Worm (Caenorhabditis elegans) whole organism, midembryonic: Measurements from ENCODE around the gene srsx-40.

Source experiments
- T22C8.4 ChIP-seq: fragments of 200-800 bp; sonication (Bioruptor generic); IDR thresholded peaks from 2 replicates; pipeline ENCODE4 v1.3.6; 2022; ENCODE audit warnings: missing genetic modification characterization, missing compliant biosample characterization
- cog-1 ChIP-seq: sonication (generic microtip); optimal IDR thresholded peaks from 2 replicates; lab custom pipeline; 2016; ENCODE audit warnings: missing genetic modification characterization, missing compliant biosample characterization
- flt-1 ChIP-seq: fragments of 200-800 bp; sonication (Bioruptor generic); IDR thresholded peaks from 2 replicates; pipeline ENCODE4 v1.3.6; 2022; ENCODE audit warnings: missing genetic modification characterization, missing compliant biosample characterization
- klf-2 ChIP-seq: fragments of 200-800 bp; sonication (Bioruptor generic); conservative IDR thresholded peaks from 2 replicates; pipeline ENCODE4 v1.3.6; 2022; ENCODE audit warnings: missing genetic modification reagents, missing genetic modification characterization, missing compliant biosample characterization
- med-1 ChIP-seq: sonication (generic microtip); optimal IDR thresholded peaks from 2 replicates; lab custom pipeline; 2017; ENCODE audit warnings: missing genetic modification characterization, mild to moderate bottlenecking, missing compliant biosample characterization, antibody characterized with exemption, missing genetic modification reagents; ENCODE audit not compliant: insufficient read depth
- ref-1 ChIP-seq: fragments of 200-800 bp; sonication (Bioruptor generic); conservative IDR thresholded peaks from 2 replicates; pipeline ENCODE4 v1.3.6; 2022; ENCODE audit warnings: missing genetic modification reagents, missing genetic modification characterization, missing compliant biosample characterization
- tab-1 ChIP-seq: fragments of 200-800 bp; sonication (Bioruptor generic); IDR thresholded peaks from 2 replicates; pipeline ENCODE4 v1.3.6; 2022; ENCODE audit warnings: missing genetic modification characterization, missing compliant biosample characterization
- ztf-23 ChIP-seq: fragments of 200-800 bp; sonication (Bioruptor generic); IDR thresholded peaks from 2 replicates; pipeline ENCODE4 v1.3.6; 2022; ENCODE audit warnings: missing genetic modification reagents, missing genetic modification characterization, missing compliant biosample characterization
- ztf-29 ChIP-seq: fragments of 200-800 bp; sonication (Bioruptor generic); IDR thresholded peaks from 2 replicates; pipeline ENCODE4 v1.3.6; 2022; ENCODE audit warnings: missing genetic modification reagents, missing genetic modification characterization, missing compliant biosample characterization

The srsx-40 gene

ce11 chrV:7693394-7693793 lies 10.0 kb downstream of the srsx-40 start, which contains the start of gene C12D5.10:
C12D5.10 (minus strand) TSS chrV:7693494.
- TF ChIP-seq med-1 (GFP tag; lab: Kevin White, UChicago), result no peak
- no peak for TF ChIP-seq klf-2 (GFP tag; lab: Robert Waterston, UW)
- no peak for TF ChIP-seq cog-1
- no peak for TF ChIP-seq ref-1 (GFP tag; lab: Robert Waterston, UW)
- no peak for TF ChIP-seq ztf-23 (GFP tag; lab: Robert Waterston, UW)
- no peak for TF ChIP-seq T22C8.4 (GFP tag; lab: Robert Waterston, UW)
- no peak for TF ChIP-seq ztf-29 (GFP tag; lab: Robert Waterston, UW)

ce11 chrV:7690637-7691036 lies 12.8 kb downstream of the srsx-40 start:
- no peak for TF ChIP-seq ztf-23 (GFP tag; lab: Robert Waterston, UW)
- TF ChIP-seq tab-1, result no peak

- TF ChIP-seq flt-1 (GFP tag; lab: Robert Waterston, UW), result no peak
- no peak for TF ChIP-seq cog-1
- TF ChIP-seq tab-1, result no peak
- no peak for TF ChIP-seq med-1 (GFP tag; lab: Kevin White, UChicago)
- TF ChIP-seq klf-2 (GFP tag; lab: Robert Waterston, UW), result no peak
Measured at ce11 chrV:7689888-7690287, 13.5 kb downstream of the srsx-40 start, which contains the start of gene C12D5.9. C12D5.9 (minus strand) TSS chrV:7689988.

- no peak for TF ChIP-seq T22C8.4 (GFP tag; lab: Robert Waterston, UW)
- no peak for TF ChIP-seq tab-1
- TF ChIP-seq ztf-23 (GFP tag; lab: Robert Waterston, UW), result no peak
- no peak for TF ChIP-seq ztf-29 (GFP tag; lab: Robert Waterston, UW)
- TF ChIP-seq ref-1 (GFP tag; lab: Robert Waterston, UW), result no peak
- TF ChIP-seq klf-2 (GFP tag; lab: Robert Waterston, UW), result no peak
- TF ChIP-seq med-1 (GFP tag; lab: Kevin White, UChicago), result no peak
- no peak for TF ChIP-seq cog-1
- TF ChIP-seq flt-1 (GFP tag; lab: Robert Waterston, UW), result no peak
Measured at ce11 chrV:7686189-7686588, 17.2 kb downstream of the srsx-40 start, which contains the start of the genes nhr-94 and nhr-152. nhr-94 (minus strand) TSS chrV:7686335. nhr-152 (plus strand) TSS chrV:7686350.

ce11 chrV:7683907-7684655 lies 19.4 kb downstream of the srsx-40 start, which contains the start of gene sre-11:
sre-11 (minus strand) TSS chrV:7683957.
- TF ChIP-seq tab-1 (no peak), ref-1 (GFP tag; lab: Robert Waterston, UW) (no peak), T22C8.4 (GFP tag; lab: Robert Waterston, UW) (no peak)

- TF ChIP-seq tab-1 (no peak), med-1 (GFP tag; lab: Kevin White, UChicago) (no peak)
Measured at ce11 chrV:7681388-7681787, 22.0 kb downstream of the srsx-40 start, which contains the start of gene cyp-33A1. cyp-33A1 (minus strand) TSS chrV:7681459.

- TF ChIP-seq ref-1 (GFP tag; lab: Robert Waterston, UW) (no peak), T22C8.4 (GFP tag; lab: Robert Waterston, UW) (no peak), cog-1 (no peak), ztf-23 (GFP tag; lab: Robert Waterston, UW) (no peak), flt-1 (GFP tag; lab: Robert Waterston, UW) (no peak), med-1 (GFP tag; lab: Kevin White, UChicago) (no peak)
Measured at ce11 chrV:7675904-7676303, 27.5 kb downstream of the srsx-40 start, which contains the start of gene C12D5.3. C12D5.3 (plus strand) TSS chrV:7676204.

ce11 chrV:7672258-7672657 lies 31.2 kb downstream of the srsx-40 start, which contains the start of gene C12D5.4:
C12D5.4 (plus strand) TSS chrV:7672558.
- TF ChIP-seq flt-1 (GFP tag; lab: Robert Waterston, UW) (no peak), cog-1 (no peak), ztf-23 (GFP tag; lab: Robert Waterston, UW) (no peak), klf-2 (GFP tag; lab: Robert Waterston, UW) (no peak), ref-1 (GFP tag; lab: Robert Waterston, UW) (no peak), T22C8.4 (GFP tag; lab: Robert Waterston, UW) (no peak), ztf-29 (GFP tag; lab: Robert Waterston, UW) (no peak), med-1 (GFP tag; lab: Kevin White, UChicago) (no peak), tab-1 (no peak)

- TF ChIP-seq klf-2 (GFP tag; lab: Robert Waterston, UW) (no peak), tab-1 (no peak), ref-1 (GFP tag; lab: Robert Waterston, UW) (no peak), flt-1 (GFP tag; lab: Robert Waterston, UW) (no peak), med-1 (GFP tag; lab: Kevin White, UChicago) (no peak), T22C8.4 (GFP tag; lab: Robert Waterston, UW) (no peak), cog-1 (no peak), ztf-29 (GFP tag; lab: Robert Waterston, UW) (no peak), ztf-23 (GFP tag; lab: Robert Waterston, UW) (no peak)
Measured at ce11 chrV:7667940-7668339, 35.5 kb downstream of the srsx-40 start, which contains the start of gene C12D5.5. C12D5.5 (plus strand) TSS chrV:7668240.

ce11 chrV:7653567-7653966 lies 49.9 kb downstream of the srsx-40 start, which contains the start of gene srh-200:
srh-200 (minus strand) TSS chrV:7653667.
- TF ChIP-seq ztf-23 (GFP tag; lab: Robert Waterston, UW) (no peak), T22C8.4 (GFP tag; lab: Robert Waterston, UW) (no peak), klf-2 (GFP tag; lab: Robert Waterston, UW) (no peak), flt-1 (GFP tag; lab: Robert Waterston, UW) (no peak), cog-1 (no peak), ztf-29 (GFP tag; lab: Robert Waterston, UW) (no peak), tab-1 (no peak), ref-1 (GFP tag; lab: Robert Waterston, UW) (no peak), med-1 (GFP tag; lab: Kevin White, UChicago) (no peak)
